Fruit fly (Drosophila melanogaster) whole organism, embryonic: Measurements from ENCODE around the gene spo.

Experiments
- Atf3 ChIP-seq: fragments of 200-800 bp; sonication (Bioruptor generic); optimal IDR thresholded peaks from 3 replicates; lab custom pipeline; 2016; ENCODE audit warnings: missing biosample characterization, missing genetic modification characterization
- CG10274 ChIP-seq: fragments of 200-800 bp; sonication (Bioruptor generic); optimal IDR thresholded peaks from 3 replicates; lab custom pipeline; 2017; ENCODE audit warnings: missing biosample characterization, mild to moderate bottlenecking, missing genetic modification characterization
- CG13424 ChIP-seq: fragments of 200-800 bp; sonication (Bioruptor generic); optimal IDR thresholded peaks from 2 replicates; lab custom pipeline; 2019; ENCODE audit warnings: missing biosample characterization, mild to moderate bottlenecking, missing genetic modification characterization, moderate library complexity
- CG14965 ChIP-seq: fragments of 200-800 bp; sonication (Bioruptor generic); optimal IDR thresholded peaks from 2 replicates; lab custom pipeline; 2016; ENCODE audit warnings: missing biosample characterization, missing genetic modification characterization, borderline replicate concordance
- CG16815 ChIP-seq: fragments of 200-800 bp; sonication (Bioruptor generic); optimal IDR thresholded peaks from 3 replicates; lab custom pipeline; 2017; ENCODE audit warnings: missing biosample characterization, mild to moderate bottlenecking, missing genetic modification characterization
- CG17612 ChIP-seq: fragments of 200-800 bp; sonication (Bioruptor generic); IDR thresholded peaks from 2 replicates; pipeline ENCODE4 v1.3.6; 2022; ENCODE audit warnings: missing biosample characterization, missing genetic modification characterization
- CG1792 ChIP-seq: fragments of 200-800 bp; sonication (Bioruptor generic); optimal IDR thresholded peaks from 2 replicates; lab custom pipeline; 2016; ENCODE audit warnings: missing biosample characterization, missing genetic modification characterization
- CG34422 ChIP-seq: fragments of 200-800 bp; sonication (Bioruptor generic); IDR thresholded peaks from 3 replicates; pipeline ENCODE4 v1.3.6; 2022; ENCODE audit warnings: missing biosample characterization, missing genetic modification characterization
- CG4360 ChIP-seq: fragments of 200-800 bp; sonication (Bioruptor generic); IDR thresholded peaks from 2 replicates; pipeline ENCODE4 v1.3.6; 2022; ENCODE audit warnings: missing biosample characterization, missing genetic modification characterization
- CG4820 ChIP-seq: fragments of 200-800 bp; sonication (Bioruptor generic); optimal IDR thresholded peaks from 3 replicates; lab custom pipeline; 2016; ENCODE audit warnings: missing biosample characterization, missing genetic modification characterization
- CG6683 ChIP-seq: fragments of 200-800 bp; sonication (Bioruptor generic); optimal IDR thresholded peaks from 2 replicates; lab custom pipeline; 2017; ENCODE audit warnings: missing biosample characterization, mild to moderate bottlenecking, missing genetic modification characterization, missing genetic modification reagents
- CG6689 ChIP-seq: fragments of 200-800 bp; sonication (Bioruptor generic); IDR thresholded peaks from 2 replicates; pipeline ENCODE4 v1.3.6; 2022; ENCODE audit warnings: missing biosample characterization, missing genetic modification characterization
- CG7839 ChIP-seq: fragments of 200-800 bp; sonication (Bioruptor generic); optimal IDR thresholded peaks from 3 replicates; lab custom pipeline; 2018; ENCODE audit warnings: missing biosample characterization, mild to moderate bottlenecking, missing genetic modification characterization, moderate library complexity
- CG8089 ChIP-seq: fragments of 200-800 bp; sonication (Bioruptor generic); optimal IDR thresholded peaks from 3 replicates; lab custom pipeline; 2016; ENCODE audit warnings: missing biosample characterization, missing genetic modification characterization
- CG8765 ChIP-seq: fragments of 200-800 bp; sonication (Bioruptor generic); IDR thresholded peaks from 2 replicates; pipeline ENCODE4 v1.3.6; 2022; ENCODE audit warnings: missing biosample characterization, missing genetic modification characterization
- CG8944 ChIP-seq: fragments of 200-800 bp; sonication (Bioruptor generic); optimal IDR thresholded peaks from 3 replicates; lab custom pipeline; 2016; ENCODE audit warnings: missing biosample characterization, missing genetic modification characterization
- CG9876 ChIP-seq: fragments of 200-800 bp; sonication (Bioruptor generic); optimal IDR thresholded peaks from 2 replicates; lab custom pipeline; 2016; ENCODE audit warnings: missing biosample characterization, missing genetic modification characterization
- CrebB ChIP-seq: fragments of 200-800 bp; sonication (Bioruptor generic); optimal IDR thresholded peaks from 3 replicates; lab custom pipeline; 2018; ENCODE audit warnings: missing biosample characterization, mild to moderate bottlenecking, missing genetic modification characterization
- D ChIP-seq, 2 experiments: fragments of 200-800 bp in 1 of 2; fragments of >200 bp in 1 of 2; sonication (Bioruptor generic) in 1 of 2; optimal IDR thresholded peaks; 2 replicates in 1 of 2; 3 replicates in 1 of 2; lab custom pipeline; 2017; ENCODE audit warnings: mild to moderate bottlenecking in 1 of 2, missing biosample characterization in 1 of 2, missing genetic modification characterization in 1 of 2, missing genetic modification reagents in 1 of 2
- D19A ChIP-seq: fragments of 200-800 bp; optimal IDR thresholded peaks from 3 replicates; lab custom pipeline; 2019; ENCODE audit warnings: missing biosample characterization, mild to moderate bottlenecking, missing genetic modification characterization, moderate library complexity
- Dbx ChIP-seq: fragments of 200-800 bp; sonication (Bioruptor generic); IDR thresholded peaks from 3 replicates; pipeline ENCODE4 v1.3.6; 2022; ENCODE audit warnings: missing biosample characterization, missing genetic modification characterization
- Hmx ChIP-seq: fragments of 200-800 bp; sonication (Bioruptor generic); optimal IDR thresholded peaks from 2 replicates; lab custom pipeline; 2016; ENCODE audit warnings: missing biosample characterization, missing genetic modification characterization
- MBD-R2 ChIP-seq: fragments of 200-800 bp; sonication (Bioruptor generic); IDR thresholded peaks from 2 replicates; pipeline ENCODE4 v1.3.6; 2022; ENCODE audit warnings: missing biosample characterization, missing genetic modification characterization
- MESR4 ChIP-seq: fragments of 200-800 bp; sonication (Bioruptor generic); optimal IDR thresholded peaks from 2 replicates; lab custom pipeline; 2018; ENCODE audit warnings: missing biosample characterization, mild to moderate bottlenecking, missing genetic modification characterization, moderate library complexity
- NC2β ChIP-seq: fragments of 200-800 bp; sonication (Bioruptor generic); optimal IDR thresholded peaks from 2 replicates; lab custom pipeline; 2016; ENCODE audit warnings: missing biosample characterization, missing genetic modification characterization
- Oaz ChIP-seq: fragments of 200-800 bp; sonication (Bioruptor generic); IDR thresholded peaks from 2 replicates; pipeline ENCODE4 v1.3.6; 2022; ENCODE audit warnings: missing biosample characterization, missing genetic modification characterization
- Xbp1 ChIP-seq: fragments of 200-800 bp; sonication (Bioruptor generic); optimal IDR thresholded peaks from 3 replicates; lab custom pipeline; 2016; ENCODE audit warnings: missing biosample characterization, mild to moderate bottlenecking, missing genetic modification characterization
- al ChIP-seq: fragments of 200-800 bp; sonication (Bioruptor generic); IDR thresholded peaks from 2 replicates; pipeline ENCODE4 v1.3.6; 2022; ENCODE audit warnings: missing biosample characterization, missing genetic modification characterization
- ap ChIP-seq: fragments of 200-800 bp; sonication (Bioruptor generic); IDR thresholded peaks from 2 replicates; pipeline ENCODE4 v1.3.6; 2022; ENCODE audit warnings: missing biosample characterization, missing genetic modification characterization
- bcd ChIP-seq: fragments of 200-800 bp; sonication (Bioruptor generic); optimal IDR thresholded peaks from 2 replicates; lab custom pipeline; 2017; ENCODE audit warnings: missing biosample characterization, mild to moderate bottlenecking, missing genetic modification characterization
- crc ChIP-seq: fragments of 200-800 bp; sonication (Bioruptor generic); optimal IDR thresholded peaks from 2 replicates; lab custom pipeline; 2016; ENCODE audit warnings: missing biosample characterization, missing genetic modification characterization
- da ChIP-seq: fragments of 200-800 bp; sonication (Bioruptor generic); optimal IDR thresholded peaks from 2 replicates; lab custom pipeline; 2016; ENCODE audit warnings: missing biosample characterization, missing genetic modification characterization
- dati ChIP-seq: fragments of 200-800 bp; sonication (Bioruptor generic); IDR thresholded peaks from 2 replicates; pipeline ENCODE4 v1.3.6; 2022; ENCODE audit warnings: missing biosample characterization, missing genetic modification characterization
- dpn ChIP-seq, 2 experiments: fragments of 200-800 bp; sonication (Bioruptor generic); optimal IDR thresholded peaks; 3 replicates each; lab custom pipeline; 2016; ENCODE audit warnings: missing biosample characterization in 2 of 2, missing genetic modification characterization in 2 of 2
- fd102C ChIP-seq: fragments of 200-800 bp; sonication (Bioruptor generic); optimal IDR thresholded peaks from 2 replicates; lab custom pipeline; 2018; ENCODE audit warnings: missing biosample characterization, mild to moderate bottlenecking, missing genetic modification characterization, moderate library complexity
- fd96Cb ChIP-seq: fragments of 200-800 bp; sonication (Bioruptor generic); optimal IDR thresholded peaks from 2 replicates; lab custom pipeline; 2018; ENCODE audit warnings: missing biosample characterization, mild to moderate bottlenecking, missing genetic modification characterization, moderate library complexity
- gcm ChIP-seq: fragments of 200-800 bp; sonication (Bioruptor generic); optimal IDR thresholded peaks from 2 replicates; lab custom pipeline; 2019; ENCODE audit warnings: missing biosample characterization, mild to moderate bottlenecking, missing genetic modification characterization, moderate library complexity
- gcm2 ChIP-seq: fragments of 200-800 bp; sonication (Bioruptor generic); optimal IDR thresholded peaks from 2 replicates; lab custom pipeline; 2016; ENCODE audit warnings: missing biosample characterization, missing genetic modification characterization
- gfzf ChIP-seq: fragments of 200-800 bp; sonication (Bioruptor generic); optimal IDR thresholded peaks from 2 replicates; lab custom pipeline; 2016; ENCODE audit warnings: missing biosample characterization, mild to moderate bottlenecking, missing genetic modification characterization, moderate library complexity
- grau ChIP-seq: fragments of 200-800 bp; optimal IDR thresholded peaks from 3 replicates; lab custom pipeline; 2019; ENCODE audit warnings: missing biosample characterization, mild to moderate bottlenecking, missing genetic modification characterization, moderate library complexity
- jigr1 ChIP-seq: fragments of 200-800 bp; sonication (Bioruptor generic); IDR thresholded peaks from 3 replicates; pipeline ENCODE4 v1.3.6; 2022; ENCODE audit warnings: missing biosample characterization, missing genetic modification characterization
- kni ChIP-seq: fragments of 200-800 bp; sonication (Bioruptor generic); optimal IDR thresholded peaks from 3 replicates; lab custom pipeline; 2017; ENCODE audit warnings: mild to moderate bottlenecking, missing biosample characterization, missing genetic modification reagents, missing genetic modification characterization
- mld ChIP-seq: fragments of 200-800 bp; sonication (Bioruptor generic); IDR thresholded peaks from 3 replicates; pipeline ENCODE4 v1.3.6; 2022; ENCODE audit warnings: missing biosample characterization, missing genetic modification characterization; ENCODE audit not compliant: partially characterized antibody
- nerfin-1 ChIP-seq: fragments of 200-800 bp; sonication (Bioruptor generic); optimal IDR thresholded peaks from 3 replicates; lab custom pipeline; 2019; ENCODE audit warnings: missing biosample characterization, mild to moderate bottlenecking, missing genetic modification characterization, moderate library complexity
- oc ChIP-seq: fragments of 200-800 bp; sonication (Bioruptor generic); optimal IDR thresholded peaks from 2 replicates; lab custom pipeline; 2018; ENCODE audit warnings: missing biosample characterization, mild to moderate bottlenecking, missing genetic modification characterization, moderate library complexity
- org-1 ChIP-seq: fragments of 200-800 bp; sonication (Bioruptor generic); optimal IDR thresholded peaks from 2 replicates; lab custom pipeline; 2017; ENCODE audit warnings: missing biosample characterization, missing genetic modification characterization
- run ChIP-seq: fragments of 200-800 bp; sonication (Bioruptor generic); optimal IDR thresholded peaks from 3 replicates; lab custom pipeline; 2018; ENCODE audit warnings: missing biosample characterization, mild to moderate bottlenecking, missing genetic modification characterization
- sima ChIP-seq: fragments of 200-800 bp; sonication (Bioruptor generic); optimal IDR thresholded peaks from 2 replicates; lab custom pipeline; 2016; ENCODE audit warnings: missing biosample characterization, missing genetic modification characterization
- so ChIP-seq: fragments of 200-800 bp; sonication (Bioruptor generic); IDR thresholded peaks from 3 replicates; pipeline ENCODE4 v1.3.6; 2022; ENCODE audit warnings: missing biosample characterization, missing genetic modification characterization
- usp ChIP-seq: fragments of >200 bp; optimal IDR thresholded peaks from 2 replicates; lab custom pipeline; 2017; ENCODE audit warnings: missing biosample characterization, missing genetic modification characterization
- zfh2 ChIP-seq: fragments of 200-800 bp; sonication (Bioruptor generic); optimal IDR thresholded peaks from 2 replicates; lab custom pipeline; 2016; ENCODE audit warnings: missing biosample characterization, missing genetic modification characterization

The spo gene

DNA sequence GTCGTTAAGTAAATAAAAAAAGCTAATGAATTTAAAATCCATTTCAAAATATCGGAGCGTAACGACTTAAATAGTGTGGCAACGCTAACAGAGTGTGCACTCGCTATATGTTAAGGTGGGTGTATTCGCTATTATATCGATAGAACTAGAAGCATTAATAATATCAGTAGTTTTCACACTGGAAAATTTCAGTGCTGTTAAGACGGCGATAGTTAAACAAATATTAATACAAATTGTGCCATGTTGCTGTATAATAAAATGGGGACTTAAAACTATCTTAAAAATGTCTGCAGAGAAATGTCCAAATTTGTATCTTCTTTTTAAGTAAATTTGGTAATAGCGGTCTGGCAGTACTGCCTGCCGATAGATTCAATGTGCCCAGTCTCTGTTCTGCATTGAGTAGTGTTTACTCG is 9.1 kb downstream of the spo start (continued):
- no peak for TF ChIP-seq nerfin-1 (tag; lab: Kevin White, UChicago)
- TF ChIP-seq CG17612 (GFP tag; lab: Robert Waterston, UW), result peak; percentile 80
- TF ChIP-seq sima (GFP tag; lab: Kevin White, UChicago), result peak; percentile 51
- peak; percentile 63; the same call in 1 of the 3 replicates for TF ChIP-seq so (GFP tag; lab: Robert Waterston, UW)
- TF ChIP-seq CG1792 (GFP tag; lab: Kevin White, UChicago), result peak; percentile 83
- no peak for TF ChIP-seq D (optimal IDR thresholded peaks at IDR 0.05; lab: Kevin White, UChicago)
- peak; percentile 27 for TF ChIP-seq D (GFP tag; optimal IDR thresholded peaks at IDR 0.05; lab: Kevin White, UChicago)
- peak; percentile 91 for TF ChIP-seq MBD-R2 (GFP tag; lab: Robert Waterston, UW)
- TF ChIP-seq zfh2 (GFP tag; lab: Kevin White, UChicago), result peak; percentile 93
- TF ChIP-seq crc (GFP tag; lab: Kevin White, UChicago), result peak; percentile 70
- peak; percentile 71 for TF ChIP-seq gcm2 (GFP tag; lab: Kevin White, UChicago)
- peak; percentile 89 for TF ChIP-seq Xbp1 (GFP tag; lab: Kevin White, UChicago)
- TF ChIP-seq CG10274 (GFP tag; lab: Kevin White, UChicago), result no peak
- peak; percentile 82 for TF ChIP-seq fd96Cb (tag; lab: Kevin White, UChicago)
- TF ChIP-seq org-1 (GFP tag; lab: Kevin White, UChicago), result peak; percentile 38
- peak; percentile 78 for TF ChIP-seq CG9876
- TF ChIP-seq dati (GFP tag; lab: Robert Waterston, UW), result peak; percentile 80
- TF ChIP-seq gcm (GFP tag; lab: Kevin White, UChicago), result no peak
- TF ChIP-seq CrebB (tag; lab: Kevin White, UChicago), result peak; percentile 52
- peak; percentile 85 for TF ChIP-seq Oaz (GFP tag; lab: Robert Waterston, UW)
- peak; percentile 92 for TF ChIP-seq al
- peak; percentile 64 for TF ChIP-seq CG8089 (GFP tag; lab: Kevin White, UChicago)
- peak; percentile 86; the same call in 2 of the 3 replicates for TF ChIP-seq jigr1
- TF ChIP-seq bcd (GFP tag; lab: Kevin White, UChicago), result peak; percentile 82
- TF ChIP-seq NC2β (GFP tag; lab: Kevin White, UChicago), result peak; percentile 79
- peak; percentile 82 for TF ChIP-seq CG8765 (GFP tag; lab: Robert Waterston, UW)
- peak; percentile 16 for TF ChIP-seq kni (GFP tag; lab: Kevin White, UChicago)
- TF ChIP-seq grau, result peak; percentile 81
- peak; percentile 88 for TF ChIP-seq CG13424 (tag; lab: Kevin White, UChicago)
- TF ChIP-seq ap, result peak; percentile 84
- no peak for TF ChIP-seq run (tag; lab: Kevin White, UChicago)
- peak; percentile 86 for TF ChIP-seq CG8944 (GFP tag; lab: Kevin White, UChicago)
- TF ChIP-seq CG4820, result peak; percentile 86
- TF ChIP-seq MESR4, result no peak
- TF ChIP-seq usp (GFP tag; lab: Kevin White, UChicago), result no peak
- peak; percentile 81 for TF ChIP-seq Atf3
- TF ChIP-seq Hmx (GFP tag; lab: Kevin White, UChicago), result peak; percentile 67
- no peak for TF ChIP-seq D19A (tag; lab: Kevin White, UChicago)
- no peak for TF ChIP-seq CG6683 (GFP tag; lab: Kevin White, UChicago)
- peak; percentile 91 for TF ChIP-seq Dbx (GFP tag; lab: Robert Waterston, UW)
- TF ChIP-seq CG14965, result peak; percentile 33
- no peak for TF ChIP-seq CG7839 (tag; lab: Kevin White, UChicago)
- peak; percentile 79 for TF ChIP-seq CG16815 (GFP tag; lab: Kevin White, UChicago)
- peak; percentile 90 for TF ChIP-seq CG6689 (GFP tag; lab: Robert Waterston, UW)
- TF ChIP-seq mld (GFP tag; lab: Robert Waterston, UW), result no peak
- no peak for TF ChIP-seq CG4360 (GFP tag; lab: Robert Waterston, UW)
- TF ChIP-seq fd102C, result no peak
- TF ChIP-seq gfzf, result peak; percentile 74
- peak; percentile 92 for TF ChIP-seq CG34422 (GFP tag; lab: Robert Waterston, UW)
- TF ChIP-seq oc (tag; lab: Kevin White, UChicago), result no peak
- TF ChIP-seq dpn (GFP tag; optimal IDR thresholded peaks at IDR 0.05; lab: Kevin White, UChicago), result peak; percentile 89 to 90
- TF ChIP-seq da, result peak; percentile 71
